Fruit fly (Drosophila melanogaster): ENCODE measurements around the gene Nrg.

The Nrg gene

DNA sequence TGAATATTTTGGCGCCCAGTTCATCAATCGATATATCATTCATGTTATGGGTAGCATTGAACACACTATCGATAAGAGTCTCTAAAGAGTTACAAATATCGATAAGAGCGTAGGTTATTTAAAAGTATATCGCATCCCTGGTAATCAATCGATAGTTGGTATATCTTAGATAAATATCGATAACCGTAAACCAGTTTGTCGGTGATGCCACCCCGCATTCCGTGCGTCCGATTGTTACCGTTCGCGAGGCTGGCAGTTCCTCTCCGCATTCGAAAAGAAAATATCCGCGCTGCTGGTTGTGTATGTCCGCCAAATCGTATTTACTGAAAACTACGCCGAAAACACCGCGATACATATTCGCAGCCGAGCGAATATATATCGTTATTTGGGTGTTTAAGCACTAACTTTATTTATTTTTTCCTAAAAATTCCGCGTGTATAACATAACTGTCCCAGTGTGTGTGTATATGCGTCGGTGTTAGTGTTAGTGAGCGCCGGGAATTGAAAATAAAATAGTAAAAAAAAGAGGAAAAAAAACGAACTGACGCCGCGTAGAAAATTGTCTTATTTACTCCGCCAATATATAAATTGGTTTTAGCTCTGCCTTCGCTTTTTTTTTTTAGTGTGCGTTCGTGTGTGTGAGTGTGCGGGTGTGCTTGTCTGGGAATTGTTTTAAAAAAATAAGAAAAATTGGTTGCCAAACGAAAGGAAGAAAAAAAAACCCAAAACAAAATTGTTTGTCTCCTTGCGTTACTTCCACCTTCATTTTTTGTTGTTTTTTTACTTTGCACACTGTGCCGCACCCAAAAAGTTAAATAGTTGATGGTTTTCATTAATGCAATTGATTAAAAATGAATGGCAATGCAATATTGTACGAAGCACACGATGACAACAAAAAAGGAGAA, at the start of gene Nrg (continued):
- TF ChIP-seq sim (GFP tag; IDR thresholded peaks at IDR 0.05) (0 out of 2 replicates have a peak, but pooled peaks have one; percentile 22), CG1529 (GFP tag; optimal IDR thresholded peaks at IDR 0.05) (no peak), bcd (GFP tag; optimal IDR thresholded peaks at IDR 0.05) (no peak), Bdp1 (GFP tag; optimal IDR thresholded peaks at IDR 0.05) (no peak), CG9876 (GFP tag; optimal IDR thresholded peaks at IDR 0.05) (peak; percentile 7), phol (tag; optimal IDR thresholded peaks at IDR 0.05) (peak; percentile 41), CG11723 (GFP tag; optimal IDR thresholded peaks at IDR 0.05) (peak; percentile 8), CG9215 (GFP tag; IDR thresholded peaks at IDR 0.05) (no peak; the same call in none of the 2 replicates), tap (tag; optimal IDR thresholded peaks at IDR 0.05) (no peak), unpg (GFP tag; optimal IDR thresholded peaks at IDR 0.05) (no peak), lola (GFP tag; optimal IDR thresholded peaks at IDR 0.05) (no peak), Taf1 (GFP tag; IDR thresholded peaks at IDR 0.05) (no peak), Pdp1 (GFP tag; optimal IDR thresholded peaks at IDR 0.05) (peak; percentile 16 to 61), Atf6 (GFP tag; IDR thresholded peaks at IDR 0.05) (peak; percentile 14; the same call in 1 of the 2 replicates), CG12219 (GFP tag; optimal IDR thresholded peaks at IDR 0.05) (no peak), sqz (GFP tag; optimal IDR thresholded peaks at IDR 0.05) (peak; percentile 75), crol (GFP tag; IDR thresholded peaks at IDR 0.05) (no peak), CG3726 (GFP tag; IDR thresholded peaks at IDR 0.05) (no peak), Six4 (GFP tag; optimal IDR thresholded peaks at IDR 0.05) (no peak), chif (GFP tag; optimal IDR thresholded peaks at IDR 0.05) (no peak), mirr (GFP tag; optimal IDR thresholded peaks at IDR 0.05) (peak; percentile 60), Sin3A (optimal IDR thresholded peaks at IDR 0.05) (peak; percentile 10), GATAe (GFP tag; conservative IDR thresholded peaks at IDR 0.05) (no peak), slbo (GFP tag; IDR thresholded peaks at IDR 0.05) (peak; percentile 43), en (GFP tag; optimal IDR thresholded peaks at IDR 0.05) (no peak), Eip74EF (GFP tag; optimal IDR thresholded peaks at IDR 0.05) (peak in 1 of 2 experiments; percentile 24), CG13296 (GFP tag; optimal IDR thresholded peaks at IDR 0.05) (peak; percentile 43), CG17912 (GFP tag; optimal IDR thresholded peaks at IDR 0.05) (peak; percentile 18), CG10959 (GFP tag; IDR thresholded peaks at IDR 0.05) (no peak), CG12659 (GFP tag; optimal IDR thresholded peaks at IDR 0.05) (peak; percentile 79), sob (GFP tag; IDR thresholded peaks at IDR 0.05) (peak; percentile 61), Side (GFP tag; optimal IDR thresholded peaks at IDR 0.05) (peak; percentile 23), CG42726 (GFP tag; IDR thresholded peaks at IDR 0.05; ENCODE audit: partially characterized antibody) (peak; percentile 99), Dbx (GFP tag; IDR thresholded peaks at IDR 0.05) (peak; percentile 61; the same call in 1 of the 3 replicates), CG9797 (GFP tag; optimal IDR thresholded peaks at IDR 0.05) (peak; percentile 51), Tbp (GFP tag; optimal IDR thresholded peaks at IDR 0.05) (no peak), dmrt11E (tag; optimal IDR thresholded peaks at IDR 0.05) (no peak), BEAF-32 (GFP tag; optimal IDR thresholded peaks at IDR 0.05) (peak; percentile 98), Dref (GFP tag; IDR thresholded peaks at IDR 0.05) (peak; percentile 99), HLH54F (GFP tag; optimal IDR thresholded peaks at IDR 0.05) (no peak), exex (tag; optimal IDR thresholded peaks at IDR 0.05) (peak; percentile 27), CG6654 (GFP tag; optimal IDR thresholded peaks at IDR 0.05) (no peak), Dfd (GFP tag; optimal IDR thresholded peaks at IDR 0.05) (no peak), CG33213 (GFP tag; optimal IDR thresholded peaks at IDR 0.05) (peak; percentile 39), CG3065 (GFP tag; optimal IDR thresholded peaks at IDR 0.05) (no peak), CG15011 (GFP tag; optimal IDR thresholded peaks at IDR 0.05) (no peak), yki (optimal IDR thresholded peaks at IDR 0.05) (no peak), Hmx (GFP tag; optimal IDR thresholded peaks at IDR 0.05) (no peak), hkb (optimal IDR thresholded peaks at IDR 0.05) (no peak), hkb (GFP tag; IDR thresholded peaks at IDR 0.05) (peak; percentile 52; the same call in 1 of the 2 replicates)
